Fruit fly (Drosophila melanogaster) whole organism, embryonic: Measurements from ENCODE around the gene CG13123.

Experiments used
- Adf1 ChIP-seq: fragments of 200-800 bp; sonication (Bioruptor generic); IDR thresholded peaks from 2 replicates; pipeline ENCODE4 v1.3.6; 2022; ENCODE audit warnings: missing biosample characterization, missing genetic modification characterization
- Aef1 ChIP-seq: fragments of 200-800 bp; sonication (Bioruptor generic); IDR thresholded peaks from 3 replicates; pipeline ENCODE4 v1.3.6; 2022; ENCODE audit warnings: missing biosample characterization, missing genetic modification characterization
- Awh ChIP-seq: fragments of 200-800 bp; sonication (Bioruptor generic); IDR thresholded peaks from 2 replicates; pipeline ENCODE4, ENCODE4 v1.3.6; 2022; ENCODE audit warnings: missing biosample characterization, missing genetic modification characterization
- Bteb2 ChIP-seq: fragments of 200-800 bp; sonication (Bioruptor generic); optimal IDR thresholded peaks from 2 replicates; lab custom pipeline; 2016; ENCODE audit warnings: missing biosample characterization, missing genetic modification characterization
- CG1024 ChIP-seq: fragments of 200-800 bp; sonication (Bioruptor generic); IDR thresholded peaks from 2 replicates; pipeline ENCODE4 v1.3.6; 2022; ENCODE audit warnings: missing biosample characterization, missing genetic modification characterization
- CG10543 ChIP-seq: fragments of 200-800 bp; sonication (Bioruptor generic); optimal IDR thresholded peaks from 3 replicates; lab custom pipeline; 2017; ENCODE audit warnings: missing biosample characterization, mild to moderate bottlenecking, missing genetic modification characterization, moderate library complexity
- CG10979 ChIP-seq: fragments of 200-800 bp; sonication (Bioruptor generic); optimal IDR thresholded peaks from 2 replicates; lab custom pipeline; 2018; ENCODE audit warnings: missing biosample characterization, mild to moderate bottlenecking, missing genetic modification characterization, moderate library complexity
- CG12155 ChIP-seq: fragments of 200-800 bp; sonication (Bioruptor generic); optimal IDR thresholded peaks from 3 replicates; lab custom pipeline; 2016; ENCODE audit warnings: missing biosample characterization, missing genetic modification characterization
- CG12219 ChIP-seq: fragments of 200-800 bp; sonication (Bioruptor generic); optimal IDR thresholded peaks from 3 replicates; lab custom pipeline; 2018; ENCODE audit warnings: missing biosample characterization, mild to moderate bottlenecking, missing genetic modification characterization
- CG12659 ChIP-seq: fragments of 200-800 bp; sonication (Bioruptor generic); optimal IDR thresholded peaks from 3 replicates; lab custom pipeline; 2017; ENCODE audit warnings: mild to moderate bottlenecking, missing biosample characterization, missing genetic modification reagents, missing genetic modification characterization
- CG13424 ChIP-seq: fragments of 200-800 bp; sonication (Bioruptor generic); optimal IDR thresholded peaks from 2 replicates; lab custom pipeline; 2019; ENCODE audit warnings: missing biosample characterization, mild to moderate bottlenecking, missing genetic modification characterization, moderate library complexity
- CG16815 ChIP-seq: fragments of 200-800 bp; sonication (Bioruptor generic); optimal IDR thresholded peaks from 3 replicates; lab custom pipeline; 2017; ENCODE audit warnings: missing biosample characterization, mild to moderate bottlenecking, missing genetic modification characterization
- CG17361 ChIP-seq: fragments of 200-800 bp; sonication (Bioruptor generic); IDR thresholded peaks from 3 replicates; pipeline ENCODE4 v1.3.6; 2022; ENCODE audit warnings: missing biosample characterization, missing genetic modification characterization
- CG18011 ChIP-seq: fragments of 200-800 bp; sonication (Bioruptor generic); optimal IDR thresholded peaks from 2 replicates; lab custom pipeline; 2017; ENCODE audit warnings: missing biosample characterization, missing genetic modification characterization, mild to moderate bottlenecking, moderate library complexity, missing genotype
- CG31388 ChIP-seq: fragments of 200-800 bp; sonication (Bioruptor generic); optimal IDR thresholded peaks from 2 replicates; lab custom pipeline; 2016; ENCODE audit warnings: missing biosample characterization, missing genetic modification characterization
- CG3163 ChIP-seq: fragments of 200-800 bp; sonication (Bioruptor generic); optimal IDR thresholded peaks from 3 replicates; lab custom pipeline; 2016; ENCODE audit warnings: missing biosample characterization, missing genetic modification characterization
- CG33557 ChIP-seq: fragments of 200-800 bp; sonication (Bioruptor generic); optimal IDR thresholded peaks from 2 replicates; lab custom pipeline; 2019; ENCODE audit warnings: missing biosample characterization, mild to moderate bottlenecking, missing genetic modification characterization, moderate library complexity
- CG4282 ChIP-seq: fragments of 200-800 bp; sonication (Bioruptor generic); optimal IDR thresholded peaks from 2 replicates; lab custom pipeline; 2016; ENCODE audit warnings: missing biosample characterization, missing genetic modification characterization
- CG43689 ChIP-seq: fragments of 200-800 bp; sonication (Bioruptor generic); IDR thresholded peaks from 2 replicates; pipeline ENCODE4 v1.3.6; 2022; ENCODE audit warnings: missing biosample characterization, missing genetic modification characterization
- CG5180 ChIP-seq: fragments of 200-800 bp; sonication (Bioruptor generic); optimal IDR thresholded peaks from 3 replicates; lab custom pipeline; 2017; ENCODE audit warnings: missing biosample characterization, missing genetic modification characterization, mild to moderate bottlenecking, moderate library complexity, missing genetic modification reagents
- CG6813 ChIP-seq: fragments of 200-800 bp; sonication (Bioruptor generic); optimal IDR thresholded peaks from 2 replicates; lab custom pipeline; 2017; ENCODE audit warnings: missing biosample characterization, missing genetic modification characterization, mild to moderate bottlenecking, moderate library complexity, missing genetic modification reagents
- CG7745 ChIP-seq: fragments of 200-800 bp; sonication (Bioruptor generic); optimal IDR thresholded peaks from 2 replicates; lab custom pipeline; 2018; ENCODE audit warnings: missing biosample characterization, mild to moderate bottlenecking, missing genetic modification characterization, moderate library complexity
- CG8089 ChIP-seq: fragments of 200-800 bp; sonication (Bioruptor generic); optimal IDR thresholded peaks from 3 replicates; lab custom pipeline; 2016; ENCODE audit warnings: missing biosample characterization, missing genetic modification characterization
- CTCF ChIP-seq: fragments of 200-800 bp; sonication (Bioruptor generic); optimal IDR thresholded peaks from 2 replicates; lab custom pipeline; 2017; ENCODE audit warnings: missing biosample characterization, mild to moderate bottlenecking, missing genetic modification characterization, moderate library complexity
- Chrac-16 ChIP-seq: fragments of 200-800 bp; sonication (Bioruptor generic); optimal IDR thresholded peaks from 3 replicates; lab custom pipeline; 2016; ENCODE audit warnings: missing biosample characterization, missing genetic modification characterization
- D19A ChIP-seq: fragments of 200-800 bp; optimal IDR thresholded peaks from 3 replicates; lab custom pipeline; 2019; ENCODE audit warnings: missing biosample characterization, mild to moderate bottlenecking, missing genetic modification characterization, moderate library complexity
- Ets65A ChIP-seq: fragments of 200-800 bp; sonication (Bioruptor generic); peaks from one replicate; lab custom pipeline; 2016; ENCODE audit warnings: missing biosample characterization, missing genetic modification characterization
- Fer2 ChIP-seq: fragments of 200-800 bp; sonication (Bioruptor generic); optimal IDR thresholded peaks from 2 replicates; lab custom pipeline; 2018; ENCODE audit warnings: missing biosample characterization, mild to moderate bottlenecking, missing genetic modification characterization, moderate library complexity
- Gug ChIP-seq: fragments of 200-800 bp; sonication (Bioruptor generic); IDR thresholded peaks from 4 replicates; pipeline ENCODE4 v1.3.6; 2022; ENCODE audit warnings: missing biosample characterization, missing genetic modification characterization
- Jarid2 ChIP-seq: fragments of 200-800 bp; sonication (Bioruptor generic); optimal IDR thresholded peaks from 3 replicates; lab custom pipeline; 2017; ENCODE audit warnings: mild to moderate bottlenecking, missing biosample characterization, missing genetic modification reagents, missing genetic modification characterization
- Mad ChIP-seq: fragments of 200-800 bp; sonication (Bioruptor generic); optimal IDR thresholded peaks from 2 replicates; lab custom pipeline; 2016; ENCODE audit warnings: missing biosample characterization, missing genetic modification characterization
- Ptx1 ChIP-seq: fragments of 200-800 bp; sonication (Bioruptor generic); IDR thresholded peaks from 2 replicates; pipeline ENCODE4 v1.3.6; 2022; ENCODE audit warnings: missing biosample characterization, missing genetic modification characterization
- Sox102F ChIP-seq: fragments of 200-800 bp; sonication (Bioruptor generic); optimal IDR thresholded peaks from 2 replicates; lab custom pipeline; 2018; ENCODE audit warnings: missing biosample characterization, mild to moderate bottlenecking, missing genetic modification characterization, moderate library complexity
- Spps ChIP-seq: fragments of 200-800 bp; sonication (Bioruptor generic); optimal IDR thresholded peaks from 2 replicates; lab custom pipeline; 2018; ENCODE audit warnings: missing biosample characterization, mild to moderate bottlenecking, missing genetic modification characterization
- al ChIP-seq: fragments of 200-800 bp; sonication (Bioruptor generic); IDR thresholded peaks from 2 replicates; pipeline ENCODE4 v1.3.6; 2022; ENCODE audit warnings: missing biosample characterization, missing genetic modification characterization
- amos ChIP-seq: fragments of 200-800 bp; sonication (Bioruptor generic); IDR thresholded peaks from 2 replicates; pipeline ENCODE4 v1.3.6; 2022; ENCODE audit warnings: missing biosample characterization, missing genetic modification characterization; ENCODE audit not compliant: partially characterized antibody
- ara ChIP-seq: fragments of 200-800 bp; sonication (Bioruptor generic); IDR thresholded peaks from 2 replicates; pipeline ENCODE4 v1.3.6; 2022; ENCODE audit warnings: missing biosample characterization, missing genetic modification characterization
- cad ChIP-seq: fragments of >200 bp; optimal IDR thresholded peaks from 2 replicates; lab custom pipeline; 2017; ENCODE audit warnings: missing biosample characterization, missing genetic modification characterization
- corto ChIP-seq: fragments of 200-800 bp; sonication (Bioruptor generic); optimal IDR thresholded peaks from 2 replicates; lab custom pipeline; 2016; ENCODE audit warnings: missing biosample characterization, mild to moderate bottlenecking, missing genetic modification characterization, moderate library complexity
- en ChIP-seq: fragments of 200-800 bp; sonication (Bioruptor generic); optimal IDR thresholded peaks from 2 replicates; lab custom pipeline; 2016; ENCODE audit warnings: missing biosample characterization, missing genetic modification characterization
- exex ChIP-seq: fragments of 200-800 bp; sonication (Bioruptor generic); optimal IDR thresholded peaks from 4 replicates; lab custom pipeline; 2018; ENCODE audit warnings: missing biosample characterization, mild to moderate bottlenecking, missing genetic modification characterization, moderate library complexity
- hbn ChIP-seq: fragments of 200-800 bp; sonication (Bioruptor generic); IDR thresholded peaks from 2 replicates; pipeline ENCODE4 v1.3.6; 2022; ENCODE audit warnings: missing biosample characterization, missing genetic modification characterization; ENCODE audit not compliant: partially characterized antibody
- hth ChIP-seq: fragments of >200 bp; optimal IDR thresholded peaks from 2 replicates; lab custom pipeline; 2017; ENCODE audit warnings: inconsistent platforms
- ken ChIP-seq: fragments of 200-800 bp; sonication (Bioruptor generic); IDR thresholded peaks from 3 replicates; pipeline ENCODE4 v1.3.6; 2022; ENCODE audit warnings: missing biosample characterization, missing genetic modification characterization
- pfk ChIP-seq: fragments of 200-800 bp; sonication (Bioruptor generic); optimal IDR thresholded peaks from 2 replicates; lab custom pipeline; 2018; ENCODE audit warnings: missing biosample characterization, mild to moderate bottlenecking, missing genetic modification characterization, moderate library complexity
- shn ChIP-seq: fragments of 200-800 bp; sonication (Bioruptor generic); optimal IDR thresholded peaks from 3 replicates; lab custom pipeline; 2016; ENCODE audit warnings: missing biosample characterization, missing genetic modification characterization
- slbo ChIP-seq: fragments of 200-800 bp; sonication (Bioruptor generic); IDR thresholded peaks from 2 replicates; pipeline ENCODE4 v1.3.6; 2022; ENCODE audit warnings: missing biosample characterization, missing genetic modification characterization
- unpg ChIP-seq: fragments of 200-800 bp; sonication (Bioruptor generic); optimal IDR thresholded peaks from 3 replicates; lab custom pipeline; 2018; ENCODE audit warnings: missing biosample characterization, mild to moderate bottlenecking, missing genetic modification characterization, moderate library complexity
- zen ChIP-seq: fragments of 200-800 bp; sonication (Bioruptor generic); optimal IDR thresholded peaks from 3 replicates; lab custom pipeline; 2018; ENCODE audit warnings: missing biosample characterization, mild to moderate bottlenecking, missing genetic modification characterization, moderate library complexity
- zen2 ChIP-seq: fragments of 200-800 bp; sonication (Bioruptor generic); IDR thresholded peaks from 3 replicates; pipeline ENCODE4 v1.3.6; 2022; ENCODE audit warnings: missing biosample characterization, missing genetic modification characterization; ENCODE audit not compliant: partially characterized antibody
- zf30C ChIP-seq: fragments of 200-800 bp; sonication (Bioruptor generic); optimal IDR thresholded peaks from 3 replicates; lab custom pipeline; 2018; ENCODE audit warnings: missing biosample characterization, mild to moderate bottlenecking, missing genetic modification characterization

Gene CG13123

dm6 chr2L:9763212-9763869 is 29.6 kb downstream of the CG13123 start, which contains the start of the genes Taf11 and und (continued):
- TF ChIP-seq al: no peak
- no peak for TF ChIP-seq Gug
- TF ChIP-seq unpg: no peak
- TF ChIP-seq Mad (GFP tag; lab: Kevin White, UChicago): no peak
- TF ChIP-seq CG1024: no peak
- no peak for TF ChIP-seq Awh
- TF ChIP-seq Aef1 (GFP tag; lab: Robert Waterston, UW): no peak
- TF ChIP-seq Chrac-16 (GFP tag; lab: Kevin White, UChicago): peak; percentile 25
- no peak for TF ChIP-seq shn (GFP tag; lab: Kevin White, UChicago)
- TF ChIP-seq ara: no peak
- TF ChIP-seq CG6813: no peak
- TF ChIP-seq Ptx1 (GFP tag; lab: Robert Waterston, UW): peak; percentile 61
- no peak for TF ChIP-seq CG4282 (GFP tag; lab: Kevin White, UChicago)
- TF ChIP-seq CG8089 (GFP tag; lab: Kevin White, UChicago): no peak
- no peak for TF ChIP-seq D19A (tag; lab: Kevin White, UChicago)
- TF ChIP-seq zen2 (GFP tag; lab: Robert Waterston, UW): peak; percentile 13; the same call in 1 of the 3 replicates
- no peak for TF ChIP-seq Sox102F (GFP tag; lab: Kevin White, UChicago)
- TF ChIP-seq Jarid2 (GFP tag; lab: Kevin White, UChicago): no peak
- peak; percentile 28 for TF ChIP-seq zen (tag; lab: Kevin White, UChicago)
- TF ChIP-seq ken (GFP tag; lab: Robert Waterston, UW): no peak
- TF ChIP-seq Fer2 (tag; lab: Kevin White, UChicago): peak; percentile 3
- no peak for TF ChIP-seq Adf1
- TF ChIP-seq Ets65A (GFP tag; lab: Kevin White, UChicago): peak; percentile 90
- TF ChIP-seq CG10543 (GFP tag; lab: Kevin White, UChicago): peak; percentile 25
- TF ChIP-seq CG13424: peak; percentile 47
- TF ChIP-seq en (GFP tag; lab: Kevin White, UChicago): no peak
- TF ChIP-seq CG12155 (GFP tag; lab: Kevin White, UChicago): peak; percentile 42
- TF ChIP-seq CG3163: no peak
- peak; percentile 57 for TF ChIP-seq CG12659
- no peak for TF ChIP-seq cad (GFP tag; lab: Kevin White, UChicago)
- peak; percentile 9 for TF ChIP-seq exex (tag; lab: Kevin White, UChicago)
- no peak for TF ChIP-seq CG5180 (GFP tag; lab: Kevin White, UChicago)
- no peak for TF ChIP-seq corto (GFP tag; lab: Kevin White, UChicago)
- peak; percentile 72 for TF ChIP-seq amos (GFP tag; lab: Robert Waterston, UW)
- TF ChIP-seq hbn (GFP tag; lab: Robert Waterston, UW): peak; percentile 57
- no peak for TF ChIP-seq CTCF
- TF ChIP-seq slbo: no peak; the same call in 1 of the 2 replicates
- TF ChIP-seq CG18011: no peak
- TF ChIP-seq hth: no peak
- TF ChIP-seq CG17361: no peak; the same call in 2 of the 3 replicates
- no peak for TF ChIP-seq Bteb2 (GFP tag; lab: Kevin White, UChicago)
- TF ChIP-seq CG10979 (tag; lab: Kevin White, UChicago): peak; percentile 29
- no peak for TF ChIP-seq CG31388 (GFP tag; lab: Kevin White, UChicago)
- TF ChIP-seq pfk (GFP tag; lab: Kevin White, UChicago): no peak
- no peak for TF ChIP-seq Spps
- no peak for TF ChIP-seq CG7745 (tag; lab: Kevin White, UChicago)
- TF ChIP-seq CG16815 (GFP tag; lab: Kevin White, UChicago): no peak
- TF ChIP-seq CG43689: no peak
- no peak for TF ChIP-seq CG12219
- TF ChIP-seq zf30C: peak; percentile 49
- peak; percentile 7 for TF ChIP-seq CG33557
